Worm (Caenorhabditis elegans): ENCODE measurements around the gene R09E10.13.

The R09E10.13 gene

ce11 chrIV:10250577-10251075 is 44.3 kb downstream of the R09E10.13 start, which contains the start of gene daf-14:
Gene daf-14, plus strand, starts transcription at chrIV:10250627.
- TF ChIP-seq fkh-6 (tag; optimal IDR thresholded peaks at IDR 0.05) (no peak), hlh-6 (tag; optimal IDR thresholded peaks at IDR 0.05) (no peak), hlh-30 (tag; optimal IDR thresholded peaks at IDR 0.05; ENCODE audit: insufficient read depth) (peak; percentile 23)

DNA sequence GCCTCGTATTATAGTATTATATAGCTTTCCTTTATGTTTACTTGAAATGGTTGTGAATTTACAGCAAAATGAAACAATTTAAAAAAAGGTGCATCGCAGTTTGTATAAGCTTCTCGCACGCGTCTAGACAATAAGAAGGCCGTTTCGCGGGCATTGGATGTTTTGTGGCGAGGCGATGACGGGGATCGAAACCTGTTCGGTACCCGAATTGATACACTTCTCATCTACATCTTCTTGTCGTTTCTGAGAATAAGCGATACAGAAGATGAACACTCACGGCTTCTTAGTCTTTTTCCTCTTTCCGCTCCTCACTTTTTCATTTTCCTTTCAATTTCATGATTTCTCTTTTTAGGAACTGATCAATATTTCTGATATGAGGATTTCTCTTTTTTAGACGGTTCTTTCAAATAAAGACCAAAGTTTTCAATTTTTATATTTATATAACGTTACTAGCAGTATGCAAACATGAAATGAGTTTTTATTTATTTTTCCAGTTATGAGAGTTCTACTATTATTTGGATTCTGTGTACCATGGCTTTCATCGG is 49.2 kb downstream of the R09E10.13 start, which contains the start of gene F01G10.10:
F01G10.10 (plus strand) TSS at position 495 of the 545 bp plus-strand sequence.
- TF ChIP-seq dmd-4 (tag; optimal IDR thresholded peaks at IDR 0.05; ENCODE audit: borderline replicate concordance) (no peak), T23F11.4 (GFP tag; optimal IDR thresholded peaks at IDR 0.05) (no peak), pat-9 (tag; optimal IDR thresholded peaks at IDR 0.05) (no peak), unc-42 (tag; optimal IDR thresholded peaks at IDR 0.05) (no peak), ceh-14 (tag; optimal IDR thresholded peaks at IDR 0.05) (no peak)
